Worm (Caenorhabditis elegans) whole organism, young adult: ENCODE measurements around the gene fbxa-141.

Experiments used
- bed-1 ChIP-seq: fragments of 200-800 bp; sonication (Bioruptor generic); IDR thresholded peaks from 2 replicates; pipeline ENCODE4 v1.3.6; 2022; ENCODE audit warnings: missing genetic modification reagents, missing genetic modification characterization, missing compliant biosample characterization
- cebp-2 ChIP-seq: fragments of 200-800 bp; sonication (Bioruptor generic); IDR thresholded peaks from 2 replicates; pipeline ENCODE4 v1.3.6; 2022; ENCODE audit warnings: missing genetic modification characterization, missing compliant biosample characterization
- egl-44 ChIP-seq: fragments of 200-800 bp; sonication (Bioruptor generic); IDR thresholded peaks from 2 replicates; pipeline ENCODE4 v1.3.6; 2022; ENCODE audit warnings: missing genetic modification reagents, missing genetic modification characterization, missing compliant biosample characterization
- fkh-3 ChIP-seq: sonication (generic microtip); optimal IDR thresholded peaks from 2 replicates; lab custom pipeline; 2016; ENCODE audit warnings: mild to moderate bottlenecking, missing genetic modification characterization, missing compliant biosample characterization
- hlh-12 ChIP-seq: sonication (generic microtip); optimal IDR thresholded peaks from 2 replicates; lab custom pipeline; 2016; ENCODE audit warnings: missing genetic modification characterization, missing compliant biosample characterization
- hsf-1 ChIP-seq: fragments of 200-800 bp; sonication (Bioruptor generic); IDR thresholded peaks from 2 replicates; pipeline ENCODE4 v1.3.6; 2022; ENCODE audit warnings: missing genetic modification reagents, missing genetic modification characterization, missing compliant biosample characterization
- rec-8 ChIP-seq, 2 experiments: sonication (generic microtip); optimal IDR thresholded peaks; 2 replicates each; lab custom pipeline; 2016; ENCODE audit warnings: mild to moderate bottlenecking in 2 of 2, missing genetic modification characterization in 2 of 2, missing genetic modification reagents in 2 of 2, missing genotype in 2 of 2, missing biosample characterization in 1 of 2, missing compliant biosample characterization in 1 of 2, moderate library complexity in 1 of 2
- snpc-3.4 ChIP-seq: sonication (generic microtip); optimal IDR thresholded peaks from 2 replicates; lab custom pipeline; 2017; ENCODE audit warnings: missing genetic modification characterization, mild to moderate bottlenecking, missing compliant biosample characterization, antibody characterized with exemption, moderate library complexity, missing genotype, missing genetic modification reagents
- unc-62 ChIP-seq: fragments of 150-350 bp; optimal IDR thresholded peaks from 2 replicates; lab custom pipeline; 2014; ENCODE audit warnings: missing biosample characterization, missing genetic modification reagents, missing genetic modification characterization
- ztf-6 ChIP-seq: fragments of 200-800 bp; sonication (Bioruptor generic); IDR thresholded peaks from 2 replicates; pipeline ENCODE4 v1.3.6; 2022; ENCODE audit warnings: missing genetic modification reagents, missing genetic modification characterization, missing compliant biosample characterization

DNA sequence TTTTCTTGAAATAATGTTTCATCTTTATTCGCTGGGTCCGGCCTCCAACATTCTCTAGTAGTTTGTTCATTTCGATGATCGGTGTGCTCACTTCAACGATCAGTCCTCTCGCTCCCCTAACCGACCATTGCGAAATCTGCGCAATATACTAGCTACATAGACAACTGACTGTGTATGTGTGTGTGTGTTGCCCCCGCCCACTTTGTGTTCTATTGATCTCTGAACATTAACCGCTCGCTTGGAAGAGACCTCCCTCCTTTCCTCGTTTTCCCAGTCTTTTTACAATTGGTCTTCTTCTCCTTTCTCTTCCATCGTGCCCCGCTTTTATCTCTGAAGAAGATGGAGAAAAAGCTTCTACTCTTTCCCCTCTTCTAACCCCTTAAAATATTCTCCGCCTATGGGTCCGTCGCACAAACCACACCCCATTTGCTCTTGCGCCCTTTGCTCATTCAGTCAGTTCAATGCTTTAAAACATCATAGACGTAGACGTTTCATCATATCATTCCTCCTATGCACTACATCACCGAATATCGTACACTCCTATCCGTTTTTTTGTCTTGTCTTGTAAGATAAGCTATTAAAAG is 44.7 kb upstream of the fbxa-141 start:
- no peak for TF ChIP-seq snpc-3.4 (tag; lab: Kevin White, UChicago)
- no peak for TF ChIP-seq ztf-6
- TF ChIP-seq cebp-2 (GFP tag; lab: Robert Waterston, UW): no peak
- no peak for TF ChIP-seq hlh-12 (tag; lab: Kevin White, UChicago)
- TF ChIP-seq unc-62 (GFP tag; lab: Kevin White, UChicago): no peak
- no peak for TF ChIP-seq fkh-3 (tag; lab: Kevin White, UChicago)
- TF ChIP-seq bed-1: no peak
- TF ChIP-seq egl-44 (GFP tag; lab: Robert Waterston, UW): no peak
- TF ChIP-seq hsf-1 (GFP tag; lab: Robert Waterston, UW): no peak
- TF ChIP-seq rec-8 (tag; optimal IDR thresholded peaks at IDR 0.05; lab: Kevin White, UChicago): no peak
